Worm (Caenorhabditis elegans) whole organism, L3 larva: Measurements from ENCODE around the gene nep-3.

ENCODE experiments used
- R02D3.7 ChIP-seq: fragments of 150-350 bp; optimal IDR thresholded peaks from 2 replicates; lab custom pipeline; 2014; ENCODE audit warnings: missing biosample characterization, missing genetic modification characterization
- ZK546.5 ChIP-seq: sonication (generic microtip); optimal IDR thresholded peaks from 2 replicates; lab custom pipeline; 2017; ENCODE audit warnings: missing biosample characterization, missing genetic modification characterization
- ama-1 ChIP-seq: fragments of 150-350 bp; optimal IDR thresholded peaks from 2 replicates; lab custom pipeline; 2018
- ceh-16 ChIP-seq: sonication (generic microtip); optimal IDR thresholded peaks from 2 replicates; lab custom pipeline; 2017; ENCODE audit warnings: missing biosample characterization, missing genetic modification characterization
- ceh-28 ChIP-seq: fragments of 150-350 bp; optimal IDR thresholded peaks from 2 replicates; lab custom pipeline; 2014; ENCODE audit warnings: missing biosample characterization, missing genetic modification reagents, missing genetic modification characterization
- ceh-82 ChIP-seq: fragments of 150-350 bp; optimal IDR thresholded peaks from 2 replicates; lab custom pipeline; 2014; ENCODE audit warnings: missing biosample characterization, missing genetic modification characterization
- daf-12 ChIP-seq: fragments of 150-350 bp; optimal IDR thresholded peaks from 2 replicates; lab custom pipeline; 2014; ENCODE audit warnings: missing biosample characterization, missing genetic modification reagents, missing genetic modification characterization
- egl-27 ChIP-seq: sonication (generic microtip); optimal IDR thresholded peaks from 4 replicates; lab custom pipeline; 2017; ENCODE audit warnings: missing biosample characterization, missing genetic modification reagents, missing genetic modification characterization
- egl-5 ChIP-seq: fragments of 150-350 bp; optimal IDR thresholded peaks from 2 replicates; lab custom pipeline; 2017; ENCODE audit warnings: missing biosample characterization, missing genetic modification reagents, missing genetic modification characterization, inconsistent platforms
- elt-1 ChIP-seq: fragments of 150-350 bp; optimal IDR thresholded peaks from 2 replicates; lab custom pipeline; 2014; ENCODE audit warnings: missing biosample characterization, missing genetic modification characterization
- elt-2 ChIP-seq: sonication (generic microtip); optimal IDR thresholded peaks from 2 replicates; lab custom pipeline; 2016; ENCODE audit warnings: missing genetic modification reagents, mild to moderate bottlenecking, missing genetic modification characterization, missing compliant biosample characterization
- eor-1 ChIP-seq, 2 experiments: fragments of 150-350 bp; optimal IDR thresholded peaks; 2 replicates each; lab custom pipeline; 2014 to 2018; ENCODE audit warnings: missing biosample characterization in 2 of 2, missing genetic modification characterization in 2 of 2
- fkh-10 ChIP-seq: sonication (generic microtip); optimal IDR thresholded peaks from 2 replicates; lab custom pipeline; 2017; ENCODE audit warnings: missing biosample characterization, missing genetic modification reagents, missing genetic modification characterization
- fos-1 ChIP-seq: fragments of 150-350 bp; optimal IDR thresholded peaks from 2 replicates; lab custom pipeline; 2014; ENCODE audit warnings: missing biosample characterization, missing genetic modification characterization
- hmg-11 ChIP-seq: sonication (generic microtip); optimal IDR thresholded peaks from 2 replicates; lab custom pipeline; 2016; ENCODE audit warnings: missing genetic modification characterization, missing compliant biosample characterization
- lin-15B ChIP-seq: fragments of 150-350 bp; optimal IDR thresholded peaks from 2 replicates; lab custom pipeline; 2014; ENCODE audit warnings: missing biosample characterization, missing genetic modification characterization
- lsy-12 ChIP-seq: sonication (generic microtip); optimal IDR thresholded peaks from 2 replicates; lab custom pipeline; 2016; ENCODE audit warnings: mild to moderate bottlenecking, missing genetic modification characterization, missing compliant biosample characterization
- mdl-1 ChIP-seq: fragments of 150-350 bp; optimal IDR thresholded peaks from 2 replicates; lab custom pipeline; 2014; ENCODE audit warnings: missing biosample characterization, missing genetic modification characterization
- mml-1 ChIP-seq: fragments of 150-350 bp; sonication (generic microtip); optimal IDR thresholded peaks from 3 replicates; lab custom pipeline; 2014; ENCODE audit warnings: missing biosample characterization, missing genetic modification characterization
- nfya-1 ChIP-seq: sonication (generic microtip); optimal IDR thresholded peaks from 2 replicates; lab custom pipeline; 2017; ENCODE audit warnings: missing genetic modification characterization, mild to moderate bottlenecking, missing compliant biosample characterization, antibody characterized with exemption, moderate library complexity; ENCODE audit not compliant: insufficient read depth
- nhr-11 ChIP-seq: fragments of 150-350 bp; optimal IDR thresholded peaks from 2 replicates; lab custom pipeline; 2014; ENCODE audit warnings: missing biosample characterization, missing genetic modification characterization
- nhr-12 ChIP-seq: fragments of 150-350 bp; optimal IDR thresholded peaks from 2 replicates; lab custom pipeline; 2014; ENCODE audit warnings: missing biosample characterization, missing genetic modification characterization
- nhr-23 ChIP-seq: fragments of 150-350 bp; optimal IDR thresholded peaks from 2 replicates; lab custom pipeline; 2014; ENCODE audit warnings: missing biosample characterization, missing genetic modification reagents, missing genetic modification characterization
- nhr-237 ChIP-seq: fragments of 150-350 bp; optimal IDR thresholded peaks from 2 replicates; lab custom pipeline; 2014; ENCODE audit warnings: missing biosample characterization, missing genetic modification characterization
- nhr-28 ChIP-seq: fragments of 150-350 bp; optimal IDR thresholded peaks from 2 replicates; lab custom pipeline; 2014; ENCODE audit warnings: missing biosample characterization, missing genetic modification characterization
- nhr-43 ChIP-seq: sonication (generic microtip); optimal IDR thresholded peaks from 2 replicates; lab custom pipeline; 2016; ENCODE audit warnings: mild to moderate bottlenecking, missing genetic modification characterization, missing compliant biosample characterization; ENCODE audit not compliant: poor library complexity, severe bottlenecking
- nhr-67 ChIP-seq: fragments of 150-350 bp; optimal IDR thresholded peaks from 2 replicates; lab custom pipeline; 2014; ENCODE audit warnings: missing biosample characterization, missing genetic modification characterization
- nhr-76 ChIP-seq: fragments of 150-350 bp; sonication (generic microtip); optimal IDR thresholded peaks from 5 replicates; lab custom pipeline; 2014; ENCODE audit warnings: missing biosample characterization, missing genetic modification characterization
- snpc-4 ChIP-seq: fragments of 150-350 bp; optimal IDR thresholded peaks from 2 replicates; lab custom pipeline; 2014; ENCODE audit warnings: missing biosample characterization, missing genetic modification characterization
- tbx-2 ChIP-seq: sonication (generic microtip); optimal IDR thresholded peaks from 2 replicates; lab custom pipeline; 2016; ENCODE audit warnings: mild to moderate bottlenecking, missing genetic modification characterization, missing compliant biosample characterization
- unc-39 ChIP-seq: sonication (generic microtip); optimal IDR thresholded peaks from 4 replicates; lab custom pipeline; 2017; ENCODE audit warnings: missing biosample characterization, missing genetic modification characterization
- unc-62 ChIP-seq: fragments of 150-350 bp; sonication (generic microtip); optimal IDR thresholded peaks from 4 replicates; lab custom pipeline; 2014; ENCODE audit warnings: missing biosample characterization, missing genetic modification reagents, missing genetic modification characterization
- zag-1 ChIP-seq: fragments of 150-350 bp; optimal IDR thresholded peaks from 2 replicates; lab custom pipeline; 2014; ENCODE audit warnings: missing biosample characterization, missing genetic modification characterization
- ztf-11 ChIP-seq: fragments of 150-350 bp; optimal IDR thresholded peaks from 2 replicates; lab custom pipeline; 2014; ENCODE audit warnings: missing biosample characterization, missing genetic modification characterization
- ztf-4 ChIP-seq: fragments of 150-350 bp; optimal IDR thresholded peaks from 2 replicates; lab custom pipeline; 2014; ENCODE audit warnings: missing biosample characterization, missing genetic modification characterization

The nep-3 gene

DNA sequence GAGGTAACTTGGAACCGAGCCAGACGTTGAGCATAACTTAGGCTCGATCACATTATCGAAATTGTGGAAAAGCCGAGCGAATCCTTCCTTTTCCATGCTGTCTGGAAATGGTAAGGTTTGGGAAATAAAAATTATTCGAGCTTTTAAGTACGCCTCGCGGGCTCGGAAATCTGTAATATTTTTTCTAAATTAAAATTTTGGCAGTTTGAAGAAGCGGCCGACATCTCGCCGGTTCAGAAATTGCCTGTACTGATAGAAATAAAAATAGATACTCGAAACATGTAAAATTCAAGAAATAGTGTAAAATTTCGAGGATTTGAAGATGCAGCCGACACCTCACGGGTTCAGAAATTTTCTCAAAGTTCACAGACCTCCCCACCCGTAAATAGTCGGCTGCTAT, 33.7 kb upstream of the nep-3 start, which contains the start of gene bcmo-2:
Gene bcmo-2 (minus strand): TSS at position 101 of the 400 bp plus-strand sequence.
- TF ChIP-seq nfya-1 (tag; lab: Kevin White, UChicago) (no peak), ama-1 (lab: Kevin White, UChicago) (no peak), tbx-2 (tag; lab: Kevin White, UChicago) (no peak), egl-5 (tag; lab: Kevin White, UChicago) (no peak), ceh-16 (tag; lab: Kevin White, UChicago) (no peak), eor-1 (tag; optimal IDR thresholded peaks at IDR 0.05; lab: Kevin White, UChicago) (no peak), nhr-12 (tag; lab: Kevin White, UChicago) (no peak), daf-12 (tag; lab: Kevin White, UChicago) (no peak), R02D3.7 (tag; lab: Kevin White, UChicago) (no peak), ceh-28 (tag; lab: Kevin White, UChicago) (no peak), elt-2 (no peak), unc-39 (no peak), fkh-10 (no peak), nhr-43 (tag; lab: Kevin White, UChicago) (no peak), hmg-11 (tag; lab: Kevin White, UChicago) (no peak), ztf-4 (tag; lab: Kevin White, UChicago) (no peak), nhr-23 (no peak), fos-1 (tag; lab: Kevin White, UChicago) (no peak), ceh-82 (tag; lab: Kevin White, UChicago) (no peak), snpc-4 (no peak)
- TF ChIP-seq, all 47 proteins: peak for 0

DNA sequence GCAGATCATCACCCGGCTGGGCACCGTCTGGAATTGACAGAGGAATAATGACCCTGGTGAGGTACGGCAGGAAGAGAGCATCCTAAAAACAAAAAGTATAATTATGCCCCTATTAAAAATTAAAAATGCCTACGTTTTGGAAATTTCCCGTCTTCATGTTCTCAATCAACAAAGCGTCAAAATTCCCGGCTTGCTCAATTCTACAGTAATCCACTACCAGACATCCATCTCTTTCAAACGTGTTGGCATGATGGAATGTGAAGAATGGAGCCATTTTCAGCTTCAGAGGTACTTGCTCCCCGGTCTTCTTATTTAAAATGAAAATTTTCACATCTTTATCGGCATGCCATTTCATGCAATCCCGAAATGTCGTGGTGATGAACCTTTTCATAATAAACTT, 32.3 kb upstream of the nep-3 start:
- TF ChIP-seq nhr-76 (tag; lab: Kevin White, UChicago) (no peak), ztf-11 (tag; lab: Kevin White, UChicago) (no peak), zag-1 (tag; lab: Kevin White, UChicago) (no peak), hmg-11 (tag; lab: Kevin White, UChicago) (no peak), mml-1 (no peak), eor-1 (tag; optimal IDR thresholded peaks at IDR 0.05; lab: Kevin White, UChicago) (no peak), ama-1 (lab: Kevin White, UChicago) (no peak), elt-1 (tag; lab: Kevin White, UChicago) (no peak), mdl-1 (no peak), nhr-28 (tag; lab: Kevin White, UChicago) (no peak), unc-39 (no peak), nhr-67 (tag; lab: Kevin White, UChicago) (no peak), fos-1 (tag; lab: Kevin White, UChicago) (no peak), egl-27 (tag; lab: Kevin White, UChicago) (no peak), nhr-11 (tag; lab: Kevin White, UChicago) (no peak), lin-15B (tag; lab: Kevin White, UChicago) (no peak), nhr-12 (tag; lab: Kevin White, UChicago) (no peak)

DNA sequence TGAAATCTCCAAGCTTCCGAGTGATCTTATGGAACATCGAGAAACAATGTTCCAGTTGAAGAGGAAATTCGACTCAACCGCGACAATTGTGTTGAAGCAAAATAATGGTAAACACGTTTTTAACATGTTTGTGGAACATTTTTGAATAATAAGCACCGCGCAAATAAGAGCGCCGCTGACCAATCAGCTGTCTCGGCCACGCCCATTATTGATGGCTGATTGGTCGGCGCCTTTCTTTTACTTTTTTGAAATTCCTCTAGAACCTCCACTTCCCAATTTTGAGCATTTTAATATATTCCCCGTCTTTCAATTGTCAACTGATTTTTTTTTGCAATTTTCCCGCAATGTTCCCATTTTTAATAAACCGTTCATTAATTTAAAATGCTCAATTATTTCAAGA, 31.1 kb upstream of the nep-3 start:
- peak; percentile 64 for TF ChIP-seq nfya-1 (tag; lab: Kevin White, UChicago)
- no peak for TF ChIP-seq fkh-10
- TF ChIP-seq ZK546.5 (tag; lab: Kevin White, UChicago), result no peak

DNA sequence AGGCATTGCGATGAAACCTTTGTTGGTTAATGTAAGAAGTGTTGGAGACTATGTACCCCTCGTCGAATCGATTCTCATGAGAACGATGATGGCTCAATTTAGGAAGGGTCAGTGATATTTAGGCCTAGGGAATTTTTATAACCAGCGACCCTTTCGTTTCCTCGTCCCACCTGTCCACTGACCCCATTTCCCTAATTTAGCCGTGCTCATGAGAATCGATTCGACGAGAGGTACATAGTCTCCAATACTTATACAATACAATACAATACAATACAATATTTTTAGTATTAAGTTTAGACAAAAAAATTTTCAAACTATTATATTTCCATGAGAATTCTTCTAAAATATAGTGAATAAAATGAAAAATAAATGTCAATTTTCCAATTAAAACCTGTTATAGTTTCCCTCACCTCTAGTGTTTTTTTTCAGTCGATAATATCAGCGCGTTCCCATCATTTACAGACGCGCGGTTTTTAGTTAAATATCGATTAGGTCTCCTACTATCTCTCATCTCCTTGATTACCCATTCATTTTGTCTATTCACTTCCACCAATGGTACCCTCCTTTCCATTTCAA, 29.7 kb upstream of the nep-3 start, which contains the start of the genes F53C3.11 and fbxb-103:
Gene F53C3.11 (minus strand): TSS at position 101 of the 576 bp plus-strand sequence.
Gene fbxb-103 (plus strand): TSS at position 526 of the 576 bp plus-strand sequence.
- TF ChIP-seq ceh-16 (tag; lab: Kevin White, UChicago), result no peak
- no peak for TF ChIP-seq nhr-237 (tag; lab: Kevin White, UChicago)
- TF ChIP-seq unc-62 (GFP tag; lab: Kevin White, UChicago), result no peak
- no peak for TF ChIP-seq lsy-12 (tag; lab: Kevin White, UChicago)
- TF ChIP-seq nhr-67 (tag; lab: Kevin White, UChicago), result no peak
- TF ChIP-seq lin-15B (tag; lab: Kevin White, UChicago), result no peak
